Worm (Caenorhabditis elegans) whole organism, L2 larva: Measurements from ENCODE around the gene sre-39.

ENCODE experiments used
- C34F6.9 ChIP-seq: fragments of 150-350 bp; optimal IDR thresholded peaks from 2 replicates; lab custom pipeline; 2014; ENCODE audit warnings: missing biosample characterization, missing genetic modification characterization
- F13H6.1 ChIP-seq: sonication (generic microtip); optimal IDR thresholded peaks from 2 replicates; lab custom pipeline; 2016; ENCODE audit warnings: missing genetic modification characterization, missing compliant biosample characterization
- Y55F3AM.14 ChIP-seq: fragments of 200-800 bp; sonication (Bioruptor generic); optimal IDR thresholded peaks from 2 replicates; lab custom pipeline; 2018; ENCODE audit warnings: mild to moderate bottlenecking, missing genetic modification characterization, missing compliant biosample characterization
- aly-2 ChIP-seq: fragments of 150-350 bp; optimal IDR thresholded peaks from 2 replicates; lab custom pipeline; 2014; ENCODE audit warnings: missing biosample characterization, missing genetic modification characterization
- ama-1 ChIP-seq: fragments of 150-350 bp; optimal IDR thresholded peaks from 2 replicates; lab custom pipeline; 2018; ENCODE audit warnings: inconsistent platforms
- blmp-1 ChIP-seq: sonication (generic microtip); optimal IDR thresholded peaks from 2 replicates; lab custom pipeline; 2017; ENCODE audit warnings: missing genetic modification characterization, mild to moderate bottlenecking, missing compliant biosample characterization, antibody characterized with exemption, moderate library complexity; ENCODE audit not compliant: insufficient read depth
- ceh-82 ChIP-seq: fragments of 150-350 bp; optimal IDR thresholded peaks from 2 replicates; lab custom pipeline; 2014; ENCODE audit warnings: missing biosample characterization, missing genetic modification characterization
- crh-2 ChIP-seq: sonication (generic microtip); optimal IDR thresholded peaks from 2 replicates; lab custom pipeline; 2017; ENCODE audit warnings: missing biosample characterization, missing genetic modification characterization
- dmd-4 ChIP-seq: sonication (generic microtip); optimal IDR thresholded peaks from 2 replicates; lab custom pipeline; 2017; ENCODE audit warnings: missing biosample characterization, missing genetic modification characterization
- egl-27 ChIP-seq: sonication (generic microtip); optimal IDR thresholded peaks from 3 replicates; lab custom pipeline; 2017; ENCODE audit warnings: missing biosample characterization, missing genetic modification reagents, missing genetic modification characterization
- elt-1 ChIP-seq: fragments of 150-350 bp; optimal IDR thresholded peaks from 2 replicates; lab custom pipeline; 2014; ENCODE audit warnings: missing biosample characterization, missing genetic modification characterization
- fos-1 ChIP-seq: fragments of 150-350 bp; optimal IDR thresholded peaks from 2 replicates; lab custom pipeline; 2014; ENCODE audit warnings: missing biosample characterization, missing genetic modification characterization
- lin-11 ChIP-seq: fragments of 150-350 bp; sonication (generic microtip); optimal IDR thresholded peaks from 2 replicates; lab custom pipeline; 2014; ENCODE audit warnings: missing biosample characterization, missing genetic modification characterization, inconsistent platforms, mixed read lengths
- lin-13 ChIP-seq: fragments of 150-350 bp; optimal IDR thresholded peaks from 2 replicates; lab custom pipeline; 2014; ENCODE audit warnings: missing biosample characterization, missing genetic modification reagents, missing genetic modification characterization
- lin-39 ChIP-seq: fragments of 150-350 bp; optimal IDR thresholded peaks from 2 replicates; lab custom pipeline; 2014; ENCODE audit warnings: missing biosample characterization, missing genetic modification reagents, missing genetic modification characterization
- lsy-2 ChIP-seq, 2 experiments: fragments of 150-350 bp in 1 of 2; sonication (generic microtip) in 1 of 2; optimal IDR thresholded peaks; 2 replicates each; lab custom pipeline; 2014 to 2017; ENCODE audit warnings: missing biosample characterization in 2 of 2, missing genetic modification characterization in 2 of 2
- mab-5 ChIP-seq: fragments of 150-350 bp; optimal IDR thresholded peaks from 2 replicates; lab custom pipeline; 2014; ENCODE audit warnings: missing biosample characterization, missing genetic modification characterization
- mbf-1 ChIP-seq: sonication (generic microtip); optimal IDR thresholded peaks from 2 replicates; lab custom pipeline; 2017; ENCODE audit warnings: missing biosample characterization, missing genetic modification characterization
- mdl-1 ChIP-seq, 2 experiments: fragments of 150-350 bp in 1 of 2; sonication (generic microtip) in 1 of 2; optimal IDR thresholded peaks; 2 replicates each; lab custom pipeline; 2017; ENCODE audit warnings: missing biosample characterization in 2 of 2, missing genetic modification characterization in 2 of 2
- nhr-11 ChIP-seq: fragments of 150-350 bp; optimal IDR thresholded peaks from 2 replicates; lab custom pipeline; 2014; ENCODE audit warnings: missing biosample characterization, missing genetic modification characterization
- nhr-12 ChIP-seq: fragments of 150-350 bp; optimal IDR thresholded peaks from 2 replicates; lab custom pipeline; 2014; ENCODE audit warnings: missing biosample characterization, missing genetic modification characterization
- nhr-129 ChIP-seq: fragments of 150-350 bp; optimal IDR thresholded peaks from 2 replicates; lab custom pipeline; 2014; ENCODE audit warnings: missing biosample characterization, missing genetic modification characterization
- nhr-21 ChIP-seq: fragments of 150-350 bp; optimal IDR thresholded peaks from 2 replicates; lab custom pipeline; 2014; ENCODE audit warnings: missing biosample characterization, missing genetic modification characterization
- nhr-237 ChIP-seq: fragments of 150-350 bp; optimal IDR thresholded peaks from 2 replicates; lab custom pipeline; 2014; ENCODE audit warnings: missing biosample characterization, missing genetic modification characterization
- nhr-25 ChIP-seq: fragments of 150-350 bp; sonication (generic microtip); optimal IDR thresholded peaks from 3 replicates; lab custom pipeline; 2014; ENCODE audit warnings: missing biosample characterization, missing genetic modification characterization
- nhr-6 ChIP-seq: fragments of 150-350 bp; optimal IDR thresholded peaks from 2 replicates; lab custom pipeline; 2014; ENCODE audit warnings: missing biosample characterization, missing genetic modification characterization
- nhr-77 ChIP-seq: fragments of 150-350 bp; optimal IDR thresholded peaks from 2 replicates; lab custom pipeline; 2014; ENCODE audit warnings: missing biosample characterization, missing genetic modification characterization
- skn-1 ChIP-seq: sonication (generic microtip); optimal IDR thresholded peaks from 2 replicates; lab custom pipeline; 2017; ENCODE audit warnings: missing biosample characterization, missing genetic modification characterization
- sma-3 ChIP-seq: sonication (generic microtip); optimal IDR thresholded peaks from 2 replicates; lab custom pipeline; 2016; ENCODE audit warnings: missing genetic modification reagents, missing genetic modification characterization, missing compliant biosample characterization
- sma-9 ChIP-seq, 2 experiments: fragments of 150-350 bp in 1 of 2; sonication (generic microtip) in 1 of 2; optimal IDR thresholded peaks; 2 replicates each; lab custom pipeline; 2014 to 2016; ENCODE audit warnings: missing genetic modification characterization in 2 of 2, mild to moderate bottlenecking in 1 of 2, missing biosample characterization in 1 of 2, missing compliant biosample characterization in 1 of 2, missing genetic modification reagents in 1 of 2, moderate library complexity in 1 of 2
- snpc-4 ChIP-seq: fragments of 150-350 bp; optimal IDR thresholded peaks from 2 replicates; lab custom pipeline; 2014; ENCODE audit warnings: missing biosample characterization, missing genetic modification characterization
- unc-39 ChIP-seq: fragments of 150-350 bp; optimal IDR thresholded peaks from 2 replicates; lab custom pipeline; 2014; ENCODE audit warnings: missing biosample characterization, missing genetic modification characterization
- unc-55 ChIP-seq: fragments of 150-350 bp; sonication (generic microtip); optimal IDR thresholded peaks from 3 replicates; lab custom pipeline; 2014; ENCODE audit warnings: missing biosample characterization, missing genetic modification reagents, missing genetic modification characterization
- unc-62 ChIP-seq: fragments of 150-350 bp; optimal IDR thresholded peaks from 2 replicates; lab custom pipeline; 2014; ENCODE audit warnings: missing biosample characterization, missing genetic modification reagents, missing genetic modification characterization
- zag-1 ChIP-seq: fragments of 150-350 bp; optimal IDR thresholded peaks from 2 replicates; lab custom pipeline; 2014; ENCODE audit warnings: missing biosample characterization, missing genetic modification characterization
- ztf-11 ChIP-seq: sonication (generic microtip); optimal IDR thresholded peaks from 2 replicates; lab custom pipeline; 2017; ENCODE audit warnings: missing biosample characterization, missing genetic modification characterization

The sre-39 gene

DNA sequence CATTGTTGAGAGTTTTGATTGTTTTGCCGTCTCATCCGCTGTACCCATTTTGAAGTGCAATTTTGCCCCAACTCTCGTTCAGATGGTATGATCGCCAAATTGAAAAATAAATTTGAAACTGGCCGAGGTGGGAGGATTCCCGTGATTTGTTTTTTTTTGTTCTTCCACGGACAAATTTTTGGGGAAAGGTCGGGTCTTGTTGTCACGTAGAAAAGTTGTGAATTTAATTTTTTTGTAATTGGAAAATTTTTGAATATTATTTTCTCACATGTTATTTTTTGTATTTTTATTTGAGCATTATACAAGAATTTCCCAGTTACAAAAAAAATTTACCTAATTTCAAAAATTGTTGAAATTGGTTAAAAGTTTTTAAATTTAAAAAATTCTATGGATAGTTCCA, 15.3 kb upstream of the sre-39 start, which contains the start of gene T05A7.6:
T05A7.6 (minus strand) TSS at position 101 of the 400 bp plus-strand sequence.
- TF ChIP-seq nhr-12 (tag; lab: Kevin White, UChicago) (no peak), zag-1 (tag; lab: Kevin White, UChicago) (no peak), unc-39 (tag; lab: Kevin White, UChicago) (no peak), mab-5 (no peak), lsy-2 (tag; optimal IDR thresholded peaks at IDR 0.05; lab: Kevin White, UChicago) (no peak), Y55F3AM.14 (GFP tag; lab: Kevin White, UChicago) (no peak), lin-11 (tag; lab: Kevin White, UChicago) (no peak), C34F6.9 (tag; lab: Kevin White, UChicago) (no peak), lin-13 (GFP tag; lab: Kevin White, UChicago) (no peak), elt-1 (tag; lab: Kevin White, UChicago) (no peak), nhr-77 (tag; lab: Kevin White, UChicago) (no peak), nhr-6 (tag; lab: Kevin White, UChicago) (no peak), crh-2 (tag; lab: Kevin White, UChicago) (no peak)

DNA sequence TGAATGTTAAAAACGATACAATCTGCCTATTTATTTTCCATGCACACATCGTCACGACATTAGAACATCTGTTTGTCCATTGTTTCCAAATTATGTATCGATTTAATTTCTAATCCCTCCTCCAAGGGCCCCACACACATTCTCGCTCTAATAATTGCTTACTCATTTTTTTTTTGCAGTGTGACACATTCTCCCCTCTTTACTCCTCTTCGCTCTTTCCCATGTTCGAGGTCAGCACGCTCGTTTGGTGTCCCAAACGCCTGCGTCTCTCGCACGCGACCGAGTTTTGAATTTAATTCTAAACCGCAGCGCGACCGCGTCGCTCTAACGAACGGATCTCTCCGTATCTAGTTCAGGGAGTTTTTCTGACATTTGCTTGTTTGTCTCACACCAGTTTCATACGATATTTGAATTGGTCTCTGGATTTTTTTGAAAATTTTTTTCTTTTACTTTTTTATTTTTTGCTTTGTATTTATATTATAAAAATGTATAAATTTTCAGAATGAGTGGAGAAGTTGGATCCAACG, 14.4 kb upstream of the sre-39 start, which contains the start of the genes clec-140 and hmg-11:
clec-140 (plus strand) TSS at position 477 of the 527 bp plus-strand sequence.
hmg-11 (plus strand) TSS at position 502 of the 527 bp plus-strand sequence.
- TF ChIP-seq zag-1 (tag; lab: Kevin White, UChicago): peak; percentile 42
- TF ChIP-seq nhr-237 (tag; lab: Kevin White, UChicago): no peak
- no peak for TF ChIP-seq ceh-82 (tag; lab: Kevin White, UChicago)
- no peak for TF ChIP-seq elt-1 (tag; lab: Kevin White, UChicago)
- TF ChIP-seq skn-1 (tag; lab: Kevin White, UChicago): no peak
- peak; percentile 26 for TF ChIP-seq sma-3 (GFP tag; lab: Kevin White, UChicago)
- no peak for TF ChIP-seq lin-39 (tag; lab: Kevin White, UChicago)
- TF ChIP-seq nhr-6 (tag; lab: Kevin White, UChicago): no peak
- TF ChIP-seq mab-5: no peak
- peak; percentile 26 for TF ChIP-seq egl-27
- no peak for TF ChIP-seq aly-2
- TF ChIP-seq mbf-1 (tag; lab: Kevin White, UChicago): no peak
- TF ChIP-seq mdl-1 (tag; optimal IDR thresholded peaks at IDR 0.05; lab: Kevin White, UChicago): peak; percentile 50 to 60
- peak; percentile 11 for TF ChIP-seq snpc-4
- TF ChIP-seq crh-2 (tag; lab: Kevin White, UChicago): no peak
- TF ChIP-seq nhr-12 (tag; lab: Kevin White, UChicago): no peak
- no peak for TF ChIP-seq ztf-11
- no peak for TF ChIP-seq nhr-77 (tag; lab: Kevin White, UChicago)
- TF ChIP-seq dmd-4 (tag; lab: Kevin White, UChicago): no peak
- TF ChIP-seq unc-55 (GFP tag; lab: Kevin White, UChicago): peak; percentile 53
- TF ChIP-seq Y55F3AM.14 (GFP tag; lab: Kevin White, UChicago): no peak
- no peak for TF ChIP-seq nhr-21 (tag; lab: Kevin White, UChicago)
- TF ChIP-seq sma-9 (GFP tag; optimal IDR thresholded peaks at IDR 0.05; lab: Kevin White, UChicago): no peak
- no peak for TF ChIP-seq sma-9 (tag; optimal IDR thresholded peaks at IDR 0.05; lab: Kevin White, UChicago)
- no peak for TF ChIP-seq unc-62
- TF ChIP-seq C34F6.9 (tag; lab: Kevin White, UChicago): peak; percentile 80
- TF ChIP-seq nhr-11: no peak
- no peak for TF ChIP-seq F13H6.1 (tag; lab: Kevin White, UChicago)
- TF ChIP-seq nhr-25: no peak
- peak; percentile 68 for TF ChIP-seq nhr-129
- no peak for TF ChIP-seq blmp-1
- TF ChIP-seq lsy-2 (tag; optimal IDR thresholded peaks at IDR 0.05; lab: Kevin White, UChicago): no peak
- no peak for TF ChIP-seq unc-39 (tag; lab: Kevin White, UChicago)
- peak; percentile 94 for TF ChIP-seq fos-1 (tag; lab: Kevin White, UChicago)
- TF ChIP-seq lin-11 (tag; lab: Kevin White, UChicago): no peak

DNA sequence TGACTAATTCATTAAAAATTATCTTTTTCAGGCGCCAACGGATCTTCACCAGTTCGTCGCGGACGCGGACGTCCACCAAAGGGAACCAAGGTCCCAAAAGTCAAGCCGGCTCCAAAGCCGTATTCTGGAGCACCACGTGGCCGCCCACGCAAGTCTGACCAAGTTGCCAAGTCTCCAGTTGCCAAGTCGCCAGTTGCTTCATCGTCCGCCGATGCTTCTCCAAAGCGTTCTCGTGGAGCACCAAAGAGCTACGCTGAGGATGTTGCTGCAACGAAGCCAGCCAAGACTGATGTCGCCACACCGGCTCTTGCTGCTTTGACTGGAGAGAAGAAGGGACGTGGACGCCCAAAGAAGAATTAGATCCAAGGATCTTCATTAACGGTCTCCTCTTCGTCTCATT, 13.8 kb upstream of the sre-39 start:
- no peak for TF ChIP-seq mbf-1 (tag; lab: Kevin White, UChicago)

DNA sequence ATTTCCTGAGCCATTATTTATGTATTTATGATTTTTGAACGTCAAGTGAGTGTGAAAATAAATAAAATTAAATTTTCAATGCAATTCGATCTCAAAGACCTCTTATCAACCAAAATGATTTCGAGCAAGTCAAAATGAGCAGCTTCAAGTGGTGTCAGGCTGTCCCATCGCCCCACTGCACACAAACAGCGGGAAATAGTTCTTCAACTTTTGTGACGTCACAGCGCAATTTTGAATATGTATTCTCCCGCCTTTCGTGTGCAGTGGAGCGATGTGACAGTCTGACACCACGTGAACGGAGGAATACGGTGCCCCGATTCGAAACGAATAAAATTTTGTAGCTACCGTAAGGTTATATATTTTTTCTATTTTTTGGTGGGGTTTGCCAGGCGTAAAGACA, 13.4 kb upstream of the sre-39 start:
- TF ChIP-seq ama-1 (lab: Kevin White, UChicago): no peak
- TF ChIP-seq, all 48 proteins: peak for 0
